Fruit fly (Drosophila melanogaster) whole organism, embryonic: Measurements from ENCODE around the gene sff.

Experiments used
- Aef1 ChIP-seq: fragments of 200-800 bp; sonication (Bioruptor generic); IDR thresholded peaks from 3 replicates; pipeline ENCODE4 v1.3.6; 2022; ENCODE audit warnings: missing biosample characterization, missing genetic modification characterization
- Antp ChIP-seq: fragments of 200-800 bp; sonication (Bioruptor generic); optimal IDR thresholded peaks from 3 replicates; lab custom pipeline; 2016; ENCODE audit warnings: missing biosample characterization, missing genetic modification characterization
- Asciz ChIP-seq: fragments of 200-800 bp; sonication (Bioruptor generic); optimal IDR thresholded peaks from 2 replicates; lab custom pipeline; 2017; ENCODE audit warnings: missing biosample characterization, mild to moderate bottlenecking, missing genetic modification characterization, missing genetic modification reagents
- Atf-2 ChIP-seq: fragments of 200-800 bp; sonication (Bioruptor generic); optimal IDR thresholded peaks from 2 replicates; lab custom pipeline; 2016; ENCODE audit warnings: missing biosample characterization, missing genetic modification characterization
- Bdp1 ChIP-seq: fragments of 200-800 bp; sonication (Bioruptor generic); optimal IDR thresholded peaks from 3 replicates; lab custom pipeline; 2016; ENCODE audit warnings: missing biosample characterization, missing genetic modification characterization
- CG1024 ChIP-seq: fragments of 200-800 bp; sonication (Bioruptor generic); IDR thresholded peaks from 2 replicates; pipeline ENCODE4 v1.3.6; 2022; ENCODE audit warnings: missing biosample characterization, missing genetic modification characterization
- CG10431 ChIP-seq: fragments of 200-800 bp; sonication (Bioruptor generic); optimal IDR thresholded peaks from 3 replicates; lab custom pipeline; 2018; ENCODE audit warnings: missing biosample characterization, mild to moderate bottlenecking, missing genetic modification characterization
- CG11093 ChIP-seq: fragments of 200-800 bp; sonication (Bioruptor generic); IDR thresholded peaks from 3 replicates; pipeline ENCODE4 v1.3.6; 2022; ENCODE audit warnings: missing biosample characterization, missing genetic modification characterization
- CG11723 ChIP-seq: fragments of 200-800 bp; sonication (Bioruptor generic); optimal IDR thresholded peaks from 2 replicates; lab custom pipeline; 2017; ENCODE audit warnings: missing biosample characterization, mild to moderate bottlenecking, missing genetic modification characterization
- CG12236 ChIP-seq: fragments of 200-800 bp; sonication (Bioruptor generic); optimal IDR thresholded peaks from 2 replicates; lab custom pipeline; 2016; ENCODE audit warnings: missing biosample characterization, missing genetic modification characterization
- CG13123 ChIP-seq: fragments of 200-800 bp; sonication (Bioruptor generic); optimal IDR thresholded peaks from 2 replicates; lab custom pipeline; 2016; ENCODE audit warnings: missing biosample characterization, missing genetic modification characterization
- CG13424 ChIP-seq: fragments of 200-800 bp; sonication (Bioruptor generic); optimal IDR thresholded peaks from 2 replicates; lab custom pipeline; 2019; ENCODE audit warnings: missing biosample characterization, mild to moderate bottlenecking, missing genetic modification characterization, moderate library complexity
- CG15479 ChIP-seq: fragments of 200-800 bp; sonication (Bioruptor generic); optimal IDR thresholded peaks from 3 replicates; lab custom pipeline; 2019; ENCODE audit warnings: missing biosample characterization, mild to moderate bottlenecking, missing genetic modification characterization, moderate library complexity
- CG17829 ChIP-seq: fragments of 200-800 bp; optimal IDR thresholded peaks from 2 replicates; lab custom pipeline; 2019; ENCODE audit warnings: missing biosample characterization, mild to moderate bottlenecking, missing genetic modification characterization, moderate library complexity
- CG2120 ChIP-seq: fragments of 200-800 bp; sonication (Bioruptor generic); optimal IDR thresholded peaks from 3 replicates; lab custom pipeline; 2016; ENCODE audit warnings: missing biosample characterization, missing genetic modification characterization
- CG2678 ChIP-seq: fragments of 200-800 bp; sonication (Bioruptor generic); optimal IDR thresholded peaks from 3 replicates; lab custom pipeline; 2019; ENCODE audit warnings: missing biosample characterization, mild to moderate bottlenecking, missing genetic modification characterization, moderate library complexity
- CG30403 ChIP-seq: fragments of 200-800 bp; sonication (Bioruptor generic); optimal IDR thresholded peaks from 3 replicates; lab custom pipeline; 2016; ENCODE audit warnings: missing biosample characterization, missing genetic modification characterization
- CG31224 ChIP-seq: fragments of 200-800 bp; sonication (Bioruptor generic); IDR thresholded peaks from 2 replicates; pipeline ENCODE4 v1.3.6; 2022; ENCODE audit warnings: missing biosample characterization, missing genetic modification characterization
- CG32772 ChIP-seq: fragments of 200-800 bp; sonication (Bioruptor generic); IDR thresholded peaks from 2 replicates; pipeline ENCODE4 v1.3.6; 2022; ENCODE audit warnings: missing biosample characterization, missing genetic modification characterization
- CG34224 ChIP-seq: fragments of 200-800 bp; sonication (Bioruptor generic); IDR thresholded peaks from 3 replicates; pipeline ENCODE4 v1.3.6; 2022; ENCODE audit warnings: missing biosample characterization, missing genetic modification characterization; ENCODE audit not compliant: partially characterized antibody
- CG43689 ChIP-seq: fragments of 200-800 bp; sonication (Bioruptor generic); IDR thresholded peaks from 2 replicates; pipeline ENCODE4 v1.3.6; 2022; ENCODE audit warnings: missing biosample characterization, missing genetic modification characterization
- CG6254 ChIP-seq: fragments of 200-800 bp; sonication (Bioruptor generic); optimal IDR thresholded peaks from 3 replicates; lab custom pipeline; 2017; ENCODE audit warnings: mild to moderate bottlenecking, missing biosample characterization, missing genetic modification reagents, missing genetic modification characterization
- CG9817 ChIP-seq: fragments of 200-800 bp; sonication (Bioruptor generic); optimal IDR thresholded peaks from 2 replicates; lab custom pipeline; 2018; ENCODE audit warnings: missing biosample characterization, mild to moderate bottlenecking, missing genetic modification characterization, moderate library complexity
- Dip2 ChIP-seq: fragments of 200-800 bp; sonication (Bioruptor generic); IDR thresholded peaks from 2 replicates; pipeline ENCODE4 v1.3.6; 2022; ENCODE audit warnings: missing biosample characterization, missing genetic modification characterization
- Doc2 ChIP-seq: fragments of 200-800 bp; sonication (Bioruptor generic); IDR thresholded peaks from 2 replicates; pipeline ENCODE4 v1.3.6; 2022; ENCODE audit warnings: missing biosample characterization, missing genetic modification characterization
- Ets97D ChIP-seq: fragments of 200-800 bp; sonication (Bioruptor generic); optimal IDR thresholded peaks from 3 replicates; lab custom pipeline; 2016; ENCODE audit warnings: missing biosample characterization, missing genetic modification characterization
- GATAe ChIP-seq: fragments of 200-800 bp; sonication (Bioruptor generic); conservative IDR thresholded peaks from 2 replicates; pipeline ENCODE4 v1.3.6; 2022; ENCODE audit warnings: missing biosample characterization, missing genetic modification characterization
- Gug ChIP-seq: fragments of 200-800 bp; sonication (Bioruptor generic); IDR thresholded peaks from 4 replicates; pipeline ENCODE4 v1.3.6; 2022; ENCODE audit warnings: missing biosample characterization, missing genetic modification characterization
- HHEX ChIP-seq: fragments of 200-800 bp; sonication (Bioruptor generic); optimal IDR thresholded peaks from 3 replicates; lab custom pipeline; 2017; ENCODE audit warnings: missing biosample characterization, mild to moderate bottlenecking, missing genetic modification characterization, missing genetic modification reagents
- Meics ChIP-seq: fragments of 200-800 bp; sonication (Bioruptor generic); optimal IDR thresholded peaks from 2 replicates; lab custom pipeline; 2017; ENCODE audit warnings: missing biosample characterization, mild to moderate bottlenecking, missing genetic modification characterization
- NC2β ChIP-seq: fragments of 200-800 bp; sonication (Bioruptor generic); optimal IDR thresholded peaks from 2 replicates; lab custom pipeline; 2016; ENCODE audit warnings: missing biosample characterization, missing genetic modification characterization
- NFAT ChIP-seq: fragments of 200-800 bp; sonication (Bioruptor generic); IDR thresholded peaks from 2 replicates; pipeline ENCODE4 v1.3.6; 2022; ENCODE audit warnings: missing biosample characterization, missing genetic modification characterization
- Nf-YB ChIP-seq: fragments of 200-800 bp; sonication (Bioruptor generic); optimal IDR thresholded peaks from 3 replicates; lab custom pipeline; 2019; ENCODE audit warnings: missing biosample characterization, mild to moderate bottlenecking, missing genetic modification characterization, moderate library complexity
- Nf-YC ChIP-seq: fragments of 200-800 bp; optimal IDR thresholded peaks from 3 replicates; lab custom pipeline; 2019; ENCODE audit warnings: missing biosample characterization, mild to moderate bottlenecking, missing genetic modification characterization, moderate library complexity
- Spps ChIP-seq: fragments of 200-800 bp; sonication (Bioruptor generic); optimal IDR thresholded peaks from 2 replicates; lab custom pipeline; 2018; ENCODE audit warnings: missing biosample characterization, mild to moderate bottlenecking, missing genetic modification characterization
- ac ChIP-seq: fragments of 200-800 bp; sonication (Bioruptor generic); optimal IDR thresholded peaks from 3 replicates; lab custom pipeline; 2017; ENCODE audit warnings: missing biosample characterization, mild to moderate bottlenecking, missing genetic modification characterization
- ase ChIP-seq: fragments of 200-800 bp; sonication (Bioruptor generic); IDR thresholded peaks from 3 replicates; pipeline ENCODE4 v1.3.6; 2022; ENCODE audit warnings: missing biosample characterization, missing genetic modification characterization
- chm ChIP-seq: fragments of 200-800 bp; sonication (Bioruptor generic); IDR thresholded peaks from 2 replicates; pipeline ENCODE4 v1.3.6; 2022; ENCODE audit warnings: missing biosample characterization, missing genetic modification characterization
- crc ChIP-seq: fragments of 200-800 bp; sonication (Bioruptor generic); optimal IDR thresholded peaks from 2 replicates; lab custom pipeline; 2016; ENCODE audit warnings: missing biosample characterization, missing genetic modification characterization
- fru ChIP-seq: fragments of >200 bp; optimal IDR thresholded peaks from 2 replicates; lab custom pipeline; 2017
- gcm2 ChIP-seq: fragments of 200-800 bp; sonication (Bioruptor generic); optimal IDR thresholded peaks from 2 replicates; lab custom pipeline; 2016; ENCODE audit warnings: missing biosample characterization, missing genetic modification characterization
- hb ChIP-seq: fragments of 200-800 bp; sonication (Bioruptor generic); IDR thresholded peaks from 3 replicates; pipeline ENCODE4 v1.3.6; 2022; ENCODE audit warnings: missing biosample characterization, missing genetic modification characterization; ENCODE audit not compliant: partially characterized antibody
- inv ChIP-seq: fragments of 200-800 bp; sonication (Bioruptor generic); IDR thresholded peaks from 2 replicates; pipeline ENCODE4 v1.3.6; 2022; ENCODE audit warnings: missing biosample characterization, missing genetic modification characterization; ENCODE audit not compliant: partially characterized antibody
- mld ChIP-seq: fragments of 200-800 bp; sonication (Bioruptor generic); IDR thresholded peaks from 3 replicates; pipeline ENCODE4 v1.3.6; 2022; ENCODE audit warnings: missing biosample characterization, missing genetic modification characterization; ENCODE audit not compliant: partially characterized antibody
- nerfin-2 ChIP-seq: fragments of 200-800 bp; sonication (Bioruptor generic); IDR thresholded peaks from 2 replicates; pipeline ENCODE4 v1.3.6; 2022; ENCODE audit warnings: missing biosample characterization, missing genetic modification characterization; ENCODE audit not compliant: partially characterized antibody
- nom ChIP-seq: fragments of 200-800 bp; sonication (Bioruptor generic); optimal IDR thresholded peaks from 2 replicates; lab custom pipeline; 2017; ENCODE audit warnings: missing biosample characterization, missing genetic modification characterization, mild to moderate bottlenecking, moderate library complexity, missing genetic modification reagents
- p53 ChIP-seq: fragments of 200-800 bp; sonication (Bioruptor generic); optimal IDR thresholded peaks from 2 replicates; lab custom pipeline; 2016; ENCODE audit warnings: missing biosample characterization, missing genetic modification characterization
- pita ChIP-seq: fragments of 200-800 bp; sonication (Bioruptor generic); optimal IDR thresholded peaks from 2 replicates; lab custom pipeline; 2017; ENCODE audit warnings: missing biosample characterization, mild to moderate bottlenecking, missing genetic modification characterization
- prd ChIP-seq, 3 experiments: fragments of >200 bp in 2 of 3; fragments of 200-800 bp in 1 of 3; sonication (Bioruptor generic) in 1 of 3; optimal IDR thresholded peaks in 2 of 3; IDR thresholded peaks in 1 of 3; 2 replicates in 2 of 3; 3 replicates in 1 of 3; pipeline versions ENCODE4 v1.3.6 to Lab custom; 2017 to 2022; ENCODE audit warnings: missing biosample characterization in 1 of 3, missing genetic modification characterization in 1 of 3
- ranshi ChIP-seq: fragments of 200-800 bp; sonication (Bioruptor generic); IDR thresholded peaks from 2 replicates; pipeline ENCODE4 v1.3.6; 2022; ENCODE audit warnings: missing biosample characterization, missing genetic modification characterization
- row ChIP-seq: fragments of 200-800 bp; sonication (Bioruptor generic); IDR thresholded peaks from 3 replicates; pipeline ENCODE4 v1.3.6; 2022; ENCODE audit warnings: missing biosample characterization, missing genetic modification characterization
- tap ChIP-seq: fragments of 200-800 bp; optimal IDR thresholded peaks from 3 replicates; lab custom pipeline; 2019; ENCODE audit warnings: missing biosample characterization, mild to moderate bottlenecking, missing genetic modification characterization, moderate library complexity

Gene sff

DNA sequence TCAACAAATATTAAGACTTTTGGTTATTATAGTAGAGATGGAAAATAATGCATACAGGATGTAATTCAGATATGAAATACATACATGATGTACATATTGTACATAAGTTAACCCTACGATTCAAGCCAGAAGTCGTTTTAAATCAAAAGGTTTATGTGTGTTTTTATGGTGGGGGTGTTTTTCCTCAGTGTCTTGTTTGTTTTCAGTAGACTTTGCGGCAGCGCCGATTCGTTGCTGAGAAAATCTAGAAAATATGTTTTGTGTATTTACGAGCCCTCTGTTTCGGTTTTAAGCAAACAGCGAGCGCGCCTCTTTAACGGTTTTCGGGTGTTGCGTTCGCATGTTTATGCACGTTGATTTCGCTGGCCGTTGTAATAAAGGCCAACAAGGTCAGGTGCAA is 29.2 kb upstream of the sff start:
- TF ChIP-seq CG1024 (no peak), Asciz (GFP tag; lab: Kevin White, UChicago) (no peak), inv (GFP tag; lab: Robert Waterston, UW) (no peak), CG13424 (tag; lab: Kevin White, UChicago) (no peak), GATAe (GFP tag; lab: Robert Waterston, UW) (no peak), CG9817 (tag; lab: Kevin White, UChicago) (no peak), CG2120 (GFP tag; lab: Kevin White, UChicago) (no peak), CG6254 (GFP tag; lab: Kevin White, UChicago) (no peak), fru (lab: Kevin White, UChicago) (no peak), CG43689 (GFP tag; lab: Robert Waterston, UW) (no peak), ase (GFP tag; lab: Robert Waterston, UW) (no peak), p53 (GFP tag; lab: Kevin White, UChicago) (peak; percentile 65), Nf-YB (GFP tag; lab: Kevin White, UChicago) (no peak), Meics (no peak), Doc2 (GFP tag; lab: Robert Waterston, UW) (no peak), ranshi (GFP tag; lab: Robert Waterston, UW) (no peak), CG31224 (GFP tag; lab: Robert Waterston, UW) (no peak), mld (GFP tag; lab: Robert Waterston, UW) (no peak), Aef1 (no peak), Nf-YC (tag; lab: Kevin White, UChicago) (no peak), ac (GFP tag; lab: Kevin White, UChicago) (no peak), Spps (tag; lab: Kevin White, UChicago) (no peak), nom (GFP tag; lab: Kevin White, UChicago) (no peak), CG13123 (GFP tag; lab: Kevin White, UChicago) (no peak), CG30403 (GFP tag; lab: Kevin White, UChicago) (no peak), Dip2 (GFP tag; lab: Robert Waterston, UW) (no peak), Antp (GFP tag; lab: Kevin White, UChicago) (no peak), tap (tag; lab: Kevin White, UChicago) (no peak), nerfin-2 (GFP tag; lab: Robert Waterston, UW) (no peak), NC2β (GFP tag; lab: Kevin White, UChicago) (no peak), Bdp1 (GFP tag; lab: Kevin White, UChicago) (no peak), pita (no peak), hb (GFP tag; lab: Robert Waterston, UW) (no peak), CG11093 (GFP tag; lab: Robert Waterston, UW) (no peak), Atf-2 (GFP tag; lab: Kevin White, UChicago) (no peak), CG12236 (GFP tag; lab: Kevin White, UChicago) (no peak), prd (optimal IDR thresholded peaks at IDR 0.05; lab: Kevin White, UChicago) (no peak), prd (GFP tag; IDR thresholded peaks at IDR 0.05; lab: Robert Waterston, UW) (peak; percentile 22; the same call in 1 of the 3 replicates), CG32772 (no peak), CG34224 (GFP tag; lab: Robert Waterston, UW) (no peak), CG17829 (tag; lab: Kevin White, UChicago) (no peak), CG11723 (GFP tag; lab: Kevin White, UChicago) (no peak), row (GFP tag; lab: Robert Waterston, UW) (peak; percentile 21; the same call in 1 of the 3 replicates), crc (GFP tag; lab: Kevin White, UChicago) (no peak), Ets97D (no peak), Gug (GFP tag; lab: Robert Waterston, UW) (no peak), chm (GFP tag; lab: Robert Waterston, UW) (no peak), gcm2 (GFP tag; lab: Kevin White, UChicago) (no peak), CG10431 (GFP tag; lab: Kevin White, UChicago) (no peak), CG15479 (peak; percentile 11), NFAT (GFP tag; lab: Robert Waterston, UW) (no peak), CG2678 (peak; percentile 29), HHEX (GFP tag; lab: Kevin White, UChicago) (no peak)
